Fruit fly (Drosophila melanogaster): Measurements from ENCODE around the gene GMF.

Gene GMF

DNA sequence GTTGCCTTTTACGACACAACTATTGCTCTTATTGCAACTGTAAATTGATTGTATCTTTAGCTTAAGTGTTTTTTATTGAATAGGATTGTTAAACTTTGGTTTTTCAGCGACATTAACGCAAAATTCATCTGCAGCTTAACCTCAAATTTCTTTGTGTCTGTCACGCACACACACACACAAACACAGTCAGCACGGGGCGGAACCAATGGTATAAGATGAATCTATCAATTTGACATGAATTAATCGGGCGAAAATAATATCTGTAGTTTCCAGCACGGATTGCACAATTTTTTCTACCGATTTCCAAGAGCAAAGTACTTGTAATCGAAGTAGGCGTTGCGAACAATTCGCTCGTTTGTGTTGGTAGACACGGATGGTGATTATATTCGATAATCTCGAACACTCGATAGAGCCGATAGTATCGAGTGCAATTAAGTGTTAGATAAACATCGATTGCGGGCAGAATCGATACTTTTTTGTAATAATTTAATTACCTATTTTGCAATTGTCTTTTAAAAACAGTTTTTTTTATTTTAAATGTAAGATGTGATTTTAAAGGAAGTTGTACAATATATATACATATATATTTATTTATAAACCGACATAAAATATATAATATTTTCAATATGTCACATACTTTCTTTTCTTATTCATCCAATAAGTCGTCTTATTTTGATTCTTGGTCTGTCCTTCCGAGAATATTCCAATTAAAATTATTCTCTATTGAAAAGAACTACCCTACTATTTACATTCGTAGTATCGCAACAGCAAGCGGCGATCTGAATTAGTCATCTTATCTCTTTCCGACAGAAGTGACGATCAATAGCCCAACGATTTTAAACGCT lies 45.3 kb downstream of the GMF start, which contains the start of the genes PRL-1 and EndoGI (continued):
- TF ChIP-seq CG11902 (GFP tag; optimal IDR thresholded peaks at IDR 0.05): no peak
- TF ChIP-seq fd59A (GFP tag; optimal IDR thresholded peaks at IDR 0.05): no peak
- peak; percentile 81 for TF ChIP-seq Ets96B (tag; optimal IDR thresholded peaks at IDR 0.05)
- TF ChIP-seq CG6808 (GFP tag; optimal IDR thresholded peaks at IDR 0.05): peak; percentile 56
- TF ChIP-seq CG1621 (tag; optimal IDR thresholded peaks at IDR 0.05): peak; percentile 2
- TF ChIP-seq ss (GFP tag; optimal IDR thresholded peaks at IDR 0.05): peak; percentile 13 to 54
- peak; percentile 15 for TF ChIP-seq Eip75B (GFP tag; optimal IDR thresholded peaks at IDR 0.05)
- TF ChIP-seq Hr4 (GFP tag; optimal IDR thresholded peaks at IDR 0.05): peak; percentile 69
- no peak; the same call in 1 of the 3 replicates for TF ChIP-seq eg (GFP tag; IDR thresholded peaks at IDR 0.05)
- TF ChIP-seq Gug (GFP tag; IDR thresholded peaks at IDR 0.05): no peak; the same call in 1 of the 2 replicates
- peak; percentile 36 for TF ChIP-seq Smox (GFP tag; optimal IDR thresholded peaks at IDR 0.05)
- TF ChIP-seq esn (GFP tag; optimal IDR thresholded peaks at IDR 0.05): peak; percentile 67
- TF ChIP-seq Sox14 (GFP tag; optimal IDR thresholded peaks at IDR 0.05): peak; percentile 68
- TF ChIP-seq CG4318 (GFP tag; optimal IDR thresholded peaks at IDR 0.05): no peak
- TF ChIP-seq CG11762 (GFP tag; optimal IDR thresholded peaks at IDR 0.05; ENCODE audit: insufficient read depth): peak; percentile 37
- TF ChIP-seq CG31627 (GFP tag; optimal IDR thresholded peaks at IDR 0.05): peak; percentile 28
- TF ChIP-seq acj6 (GFP tag; optimal IDR thresholded peaks at IDR 0.05): peak; percentile 80
- TF ChIP-seq CG16779 (tag; optimal IDR thresholded peaks at IDR 0.05): no peak
- peak; percentile 58 for TF ChIP-seq fkh (GFP tag; optimal IDR thresholded peaks at IDR 0.05)
- no peak for TF ChIP-seq Sox102F (GFP tag; optimal IDR thresholded peaks at IDR 0.05)
- TF ChIP-seq Blimp-1 (GFP tag; optimal IDR thresholded peaks at IDR 0.05): peak; percentile 39
- peak; percentile 45 for TF ChIP-seq Lpt (GFP tag; optimal IDR thresholded peaks at IDR 0.05)

DNA sequence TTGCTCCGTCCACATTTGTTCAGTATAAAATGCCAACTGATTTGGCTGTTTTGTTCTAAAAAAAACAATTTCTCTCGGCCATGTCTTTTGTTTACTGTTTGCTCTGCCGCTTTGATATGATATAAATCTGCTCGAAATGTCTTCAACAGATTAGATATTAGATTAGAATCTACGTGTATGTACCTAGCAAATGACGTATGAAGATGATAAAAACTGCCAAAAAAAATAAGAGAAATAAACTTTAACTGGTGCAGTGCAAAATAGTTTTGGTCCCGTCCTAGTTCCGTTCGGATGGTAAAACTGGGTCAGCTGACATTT lies 46.7 kb downstream of the GMF start:
- TF ChIP-seq CG8632 (GFP tag; optimal IDR thresholded peaks at IDR 0.05) (no peak), fkh (GFP tag; optimal IDR thresholded peaks at IDR 0.05) (peak; percentile 32)

DNA sequence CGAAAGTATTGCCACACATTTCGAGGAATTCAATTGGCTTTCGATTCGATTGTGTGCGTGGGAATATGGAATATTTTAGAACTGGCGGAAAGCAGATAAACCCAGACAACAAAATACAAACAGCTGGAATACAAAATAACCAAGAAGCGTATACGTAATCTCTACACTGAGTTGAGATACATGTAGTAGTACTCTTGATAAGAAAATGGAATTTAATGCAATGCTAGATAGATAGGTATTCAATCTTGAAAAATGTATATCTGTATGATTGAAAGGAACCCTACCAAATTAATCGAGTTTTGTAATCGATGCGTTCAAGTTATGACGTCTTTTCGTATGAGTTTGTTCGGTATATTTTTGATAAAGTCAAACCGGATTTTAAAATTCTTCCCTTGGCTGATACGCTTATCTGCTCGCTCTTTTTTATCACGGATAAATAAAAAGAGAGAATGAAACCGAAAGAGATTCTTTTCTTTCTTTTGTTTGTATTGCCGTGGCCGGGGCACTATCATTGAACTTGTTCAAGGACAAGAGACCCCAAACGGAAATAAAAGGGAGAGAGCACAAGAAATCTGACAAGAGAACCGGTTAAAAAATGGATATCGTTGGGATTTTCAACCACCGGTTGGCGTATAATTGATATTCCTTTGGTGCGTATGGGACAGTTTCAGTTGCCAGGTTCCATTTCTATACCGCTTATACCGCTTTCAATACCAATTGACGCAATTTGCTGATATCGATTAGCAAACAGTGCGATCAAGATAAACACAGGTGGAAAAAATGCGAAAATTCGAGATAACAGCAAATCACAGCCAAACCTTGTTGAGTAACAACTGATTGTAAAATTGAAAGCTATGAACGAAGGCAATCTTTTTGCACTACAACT lies 47.3 kb downstream of the GMF start:
- no peak for TF ChIP-seq svp (GFP tag)
- no peak for TF ChIP-seq dsx (GFP tag; optimal IDR thresholded peaks at IDR 0.05; ENCODE audit: poor library complexity, severe bottlenecking)
- TF ChIP-seq Hr38 (GFP tag; optimal IDR thresholded peaks at IDR 0.05): no peak
- TF ChIP-seq CG7368 (GFP tag; optimal IDR thresholded peaks at IDR 0.05): no peak
- no peak for TF ChIP-seq CG11902 (GFP tag; optimal IDR thresholded peaks at IDR 0.05)
- TF ChIP-seq ss (GFP tag; optimal IDR thresholded peaks at IDR 0.05): peak; percentile 46 to 69
- peak; percentile 22 for TF ChIP-seq Ets96B (tag; optimal IDR thresholded peaks at IDR 0.05)
- TF ChIP-seq fkh (GFP tag; optimal IDR thresholded peaks at IDR 0.05): peak; percentile 25
- TF ChIP-seq net (GFP tag; optimal IDR thresholded peaks at IDR 0.05): no peak
- no peak for TF ChIP-seq CG4318 (GFP tag; optimal IDR thresholded peaks at IDR 0.05)
- no peak for TF ChIP-seq acj6 (GFP tag; optimal IDR thresholded peaks at IDR 0.05)
- TF ChIP-seq eg (GFP tag; IDR thresholded peaks at IDR 0.05): no peak
- no peak for TF ChIP-seq CG34406 (GFP tag; optimal IDR thresholded peaks at IDR 0.05)
- TF ChIP-seq Sox102F (GFP tag; optimal IDR thresholded peaks at IDR 0.05): peak; percentile 3
- no peak for TF ChIP-seq CG10669 (GFP tag; optimal IDR thresholded peaks at IDR 0.05)
- TF ChIP-seq CG9139 (GFP tag; optimal IDR thresholded peaks at IDR 0.05): peak; percentile 35
- peak; percentile 73 for TF ChIP-seq Eip78C (GFP tag)
- no peak for TF ChIP-seq Gug (GFP tag; IDR thresholded peaks at IDR 0.05)
- TF ChIP-seq CG6854 (GFP tag; optimal IDR thresholded peaks at IDR 0.05): peak; percentile 51
- no peak for TF ChIP-seq pdm3 (GFP tag; optimal IDR thresholded peaks at IDR 0.05)
- no peak for TF ChIP-seq Hr39 (GFP tag; optimal IDR thresholded peaks at IDR 0.05)
- no peak for TF ChIP-seq Sox15 (GFP tag; optimal IDR thresholded peaks at IDR 0.05)
- TF ChIP-seq topi (GFP tag; optimal IDR thresholded peaks at IDR 0.05): no peak
- TF ChIP-seq spab (GFP tag; optimal IDR thresholded peaks at IDR 0.05): peak; percentile 23
- peak; percentile 96 for TF ChIP-seq vri (GFP tag; optimal IDR thresholded peaks at IDR 0.05)
- TF ChIP-seq Blimp-1 (GFP tag; optimal IDR thresholded peaks at IDR 0.05): peak; percentile 75
- TF ChIP-seq CG6808 (GFP tag; optimal IDR thresholded peaks at IDR 0.05): peak; percentile 59
- TF ChIP-seq CG1621 (tag; optimal IDR thresholded peaks at IDR 0.05): peak; percentile 64
- TF ChIP-seq Eip93F (GFP tag; optimal IDR thresholded peaks at IDR 0.05): peak; percentile 2

Measured in whole organism, prepupa.